Fruit fly (Drosophila melanogaster): ENCODE data around the gene CG15196.

Gene CG15196

dm6 chrX:11389494-11390447, 20.0 kb upstream of the CG15196 start:
- peak; percentile 50 for TF ChIP-seq CG17801 (GFP tag; optimal IDR thresholded peaks at IDR 0.05; ENCODE audit: partially characterized antibody)

dm6 chrX:11390625-11391363, 19.0 kb upstream of the CG15196 start:
- TF ChIP-seq CG17801 (GFP tag; optimal IDR thresholded peaks at IDR 0.05; ENCODE audit: partially characterized antibody), result peak; percentile 46

dm6 chrX:11391364-11391915, 18.3 kb upstream of the CG15196 start:
- TF ChIP-seq CG17801 (GFP tag; optimal IDR thresholded peaks at IDR 0.05; ENCODE audit: partially characterized antibody), result no peak

dm6 chrX:11393003-11393620, 16.6 kb upstream of the CG15196 start:
- TF ChIP-seq CG17801 (GFP tag; optimal IDR thresholded peaks at IDR 0.05; ENCODE audit: partially characterized antibody), result no peak

dm6 chrX:11404247-11404646, 5.5 kb upstream of the CG15196 start:
- TF ChIP-seq CG17801 (GFP tag; optimal IDR thresholded peaks at IDR 0.05; ENCODE audit: partially characterized antibody), result no peak

- no peak for TF ChIP-seq CG17801 (GFP tag; optimal IDR thresholded peaks at IDR 0.05; ENCODE audit: partially characterized antibody)
Measured at dm6 chrX:11413090-11413489, 3.3 kb downstream of the CG15196 start, which contains the start of gene Gr10b. Gene Gr10b (minus strand): TSS chrX:11413190.

dm6 chrX:11417322-11417721, 7.6 kb downstream of the CG15196 start, which contains the start of the genes Gr10a and Or10a:
Gene Gr10a (minus strand): TSS chrX:11417422.
Gene Or10a (minus strand): TSS chrX:11417422.
- no peak for TF ChIP-seq CG17801 (GFP tag; optimal IDR thresholded peaks at IDR 0.05; ENCODE audit: partially characterized antibody)

- no peak for TF ChIP-seq CG17801 (GFP tag; optimal IDR thresholded peaks at IDR 0.05; ENCODE audit: partially characterized antibody)
Measured at dm6 chrX:11419212-11419611, 9.5 kb downstream of the CG15196 start.

- no peak for TF ChIP-seq CG17801 (GFP tag; optimal IDR thresholded peaks at IDR 0.05; ENCODE audit: partially characterized antibody)
Measured at dm6 chrX:11419962-11420361, 10.2 kb downstream of the CG15196 start.

dm6 chrX:11420752-11421396, 11.1 kb downstream of the CG15196 start:
- no peak for TF ChIP-seq CG17801 (GFP tag; optimal IDR thresholded peaks at IDR 0.05; ENCODE audit: partially characterized antibody)

- TF ChIP-seq CG17801 (GFP tag; optimal IDR thresholded peaks at IDR 0.05; ENCODE audit: partially characterized antibody), result no peak
Measured at dm6 chrX:11422071-11422470, 12.3 kb downstream of the CG15196 start.

- TF ChIP-seq CG17801 (GFP tag; optimal IDR thresholded peaks at IDR 0.05; ENCODE audit: partially characterized antibody), result no peak
Measured at dm6 chrX:11422532-11422931, 12.8 kb downstream of the CG15196 start, which contains the start of gene Gs2. Gene Gs2 (plus strand): TSS chrX:11422832.

dm6 chrX:11423277-11423717, 13.6 kb downstream of the CG15196 start:
- peak; percentile 89 for TF ChIP-seq CG17801 (GFP tag; optimal IDR thresholded peaks at IDR 0.05; ENCODE audit: partially characterized antibody)

- TF ChIP-seq CG17801 (GFP tag; optimal IDR thresholded peaks at IDR 0.05; ENCODE audit: partially characterized antibody), result no peak
Measured at dm6 chrX:11424512-11424911, 14.8 kb downstream of the CG15196 start.

Measured in ovary, adult (tissue).